Worm (Caenorhabditis elegans) whole organism, young adult: Measurements from ENCODE around the gene dhs-13.
"Not testable (repeated sequence)": the region's sequence is repeated elsewhere in the genome, so short reads cannot be mapped to it uniquely, and the experiment has no call there.

ENCODE experiments used
- C17E4.6 ChIP-seq: fragments of 200-800 bp; sonication (Bioruptor generic); IDR thresholded peaks from 2 replicates; pipeline ENCODE4 v1.3.6; 2022; ENCODE audit warnings: missing genetic modification reagents, missing genetic modification characterization, missing compliant biosample characterization
- F49E8.2 ChIP-seq: sonication (generic microtip); optimal IDR thresholded peaks from 3 replicates; lab custom pipeline; 2017; ENCODE audit warnings: missing genetic modification characterization, mild to moderate bottlenecking, missing compliant biosample characterization, antibody characterized with exemption, moderate library complexity; ENCODE audit not compliant: insufficient read depth
- F52B5.7 ChIP-seq: sonication (generic microtip); optimal IDR thresholded peaks from 2 replicates; lab custom pipeline; 2016; ENCODE audit warnings: mild to moderate bottlenecking, missing genetic modification characterization, missing compliant biosample characterization
- akir-1 ChIP-seq: fragments of 200-800 bp; sonication (Bioruptor generic); optimal IDR thresholded peaks from 2 replicates; lab custom pipeline; 2018; ENCODE audit warnings: mild to moderate bottlenecking, missing genetic modification characterization, moderate library complexity, missing compliant biosample characterization
- ama-1 ChIP-seq, 3 experiments: fragments of 150-350 bp in 1 of 3; sonication (generic microtip) in 2 of 3; optimal IDR thresholded peaks; 2 replicates each; lab custom pipeline; 2014 to 2018; ENCODE audit warnings: missing biosample characterization in 2 of 3, missing genetic modification characterization in 2 of 3, missing genetic modification reagents in 2 of 3
- aptf-2 ChIP-seq: fragments of 200-800 bp; sonication (Bioruptor generic); conservative IDR thresholded peaks from 2 replicates; pipeline ENCODE4 v1.3.6; 2022; ENCODE audit warnings: missing genetic modification reagents, missing genetic modification characterization, missing compliant biosample characterization
- ceh-40 ChIP-seq: fragments of 200-800 bp; sonication (Bioruptor generic); IDR thresholded peaks from 2 replicates; pipeline ENCODE4 v1.3.6; 2022; ENCODE audit warnings: missing genetic modification characterization, missing compliant biosample characterization
- ceh-58 ChIP-seq: fragments of 200-800 bp; sonication (Bioruptor generic); IDR thresholded peaks from 2 replicates; pipeline ENCODE4 v1.3.6; 2022; ENCODE audit warnings: missing genetic modification characterization, missing compliant biosample characterization
- ceh-91 ChIP-seq: fragments of 200-800 bp; sonication (Bioruptor generic); IDR thresholded peaks from 2 replicates; pipeline ENCODE4 v1.3.6; 2022; ENCODE audit warnings: missing genetic modification reagents, missing genetic modification characterization, missing compliant biosample characterization
- dox-1 ChIP-seq: fragments of 200-800 bp; sonication (Bioruptor generic); IDR thresholded peaks from 2 replicates; pipeline ENCODE4 v1.3.6; 2022; ENCODE audit warnings: missing genetic modification reagents, missing genetic modification characterization, missing compliant biosample characterization
- dpl-1 ChIP-seq: fragments of 150-350 bp; optimal IDR thresholded peaks from 2 replicates; lab custom pipeline; 2014; ENCODE audit warnings: missing biosample characterization, missing genetic modification reagents, missing genetic modification characterization
- fkh-3 ChIP-seq: sonication (generic microtip); optimal IDR thresholded peaks from 2 replicates; lab custom pipeline; 2016; ENCODE audit warnings: mild to moderate bottlenecking, missing genetic modification characterization, missing compliant biosample characterization
- hlh-12 ChIP-seq: sonication (generic microtip); optimal IDR thresholded peaks from 2 replicates; lab custom pipeline; 2016; ENCODE audit warnings: missing genetic modification characterization, missing compliant biosample characterization
- hrde-1 ChIP-seq: sonication (generic microtip); optimal IDR thresholded peaks from 2 replicates; lab custom pipeline; 2016; ENCODE audit warnings: missing genetic modification characterization, mild to moderate bottlenecking, missing compliant biosample characterization, moderate library complexity, missing genotype, missing genetic modification reagents, borderline replicate concordance
- lag-1 ChIP-seq: fragments of 200-800 bp; sonication (Bioruptor generic); IDR thresholded peaks from 2 replicates; pipeline ENCODE4 v1.3.6; 2022; ENCODE audit warnings: missing genetic modification reagents, missing genetic modification characterization, missing compliant biosample characterization
- madf-10 ChIP-seq: sonication (generic microtip); optimal IDR thresholded peaks from 2 replicates; lab custom pipeline; 2016; ENCODE audit warnings: mild to moderate bottlenecking, missing genetic modification characterization, missing compliant biosample characterization
- nhr-179 ChIP-seq: sonication (generic microtip); optimal IDR thresholded peaks from 2 replicates; lab custom pipeline; 2016; ENCODE audit warnings: mild to moderate bottlenecking, missing genetic modification characterization, missing compliant biosample characterization
- nhr-90 ChIP-seq: sonication (generic microtip); optimal IDR thresholded peaks from 2 replicates; lab custom pipeline; 2016; ENCODE audit warnings: missing genotype, mild to moderate bottlenecking, missing genetic modification characterization, missing compliant biosample characterization
- rpc-1 ChIP-seq, 2 experiments: fragments of 150-350 bp in 1 of 2; sonication (generic microtip) in 1 of 2; optimal IDR thresholded peaks; 2 replicates each; lab custom pipeline; 2014 to 2018; ENCODE audit warnings: missing biosample characterization in 1 of 2, missing genetic modification characterization in 1 of 2, missing genetic modification reagents in 1 of 2, missing genotype in 1 of 2
- snpc-1.3 ChIP-seq: sonication (generic microtip); optimal IDR thresholded peaks from 2 replicates; lab custom pipeline; 2017; ENCODE audit warnings: missing genetic modification characterization, mild to moderate bottlenecking, missing compliant biosample characterization, antibody characterized with exemption, moderate library complexity, missing genotype, missing genetic modification reagents; ENCODE audit not compliant: insufficient read depth
- sptf-2 ChIP-seq: fragments of 200-800 bp; sonication (Bioruptor generic); optimal IDR thresholded peaks from 2 replicates; lab custom pipeline; 2018; ENCODE audit warnings: mild to moderate bottlenecking, missing genetic modification characterization, missing compliant biosample characterization
- xnd-1 ChIP-seq: sonication (generic microtip); optimal IDR thresholded peaks from 2 replicates; lab custom pipeline; 2016; ENCODE audit warnings: missing genotype, missing genetic modification reagents, missing genetic modification characterization, missing compliant biosample characterization
- zfh-2 ChIP-seq: fragments of 200-800 bp; sonication (Bioruptor generic); conservative IDR thresholded peaks from 2 replicates; pipeline ENCODE4 v1.3.6; 2022; ENCODE audit warnings: missing genetic modification reagents, missing genetic modification characterization, missing compliant biosample characterization
- ztf-18 ChIP-seq: sonication (generic microtip); optimal IDR thresholded peaks from 2 replicates; lab custom pipeline; 2016; ENCODE audit warnings: missing genotype, mild to moderate bottlenecking, missing genetic modification characterization, missing compliant biosample characterization
- ztf-22 ChIP-seq: fragments of 200-800 bp; sonication (Bioruptor generic); optimal IDR thresholded peaks from 2 replicates; lab custom pipeline; 2018; ENCODE audit warnings: mild to moderate bottlenecking, missing genetic modification characterization, moderate library complexity, missing compliant biosample characterization
- ztf-26 ChIP-seq: sonication (generic microtip); optimal IDR thresholded peaks from 2 replicates; lab custom pipeline; 2017; ENCODE audit warnings: missing genetic modification characterization, missing compliant biosample characterization
- ztf-6 ChIP-seq: fragments of 200-800 bp; sonication (Bioruptor generic); IDR thresholded peaks from 2 replicates; pipeline ENCODE4 v1.3.6; 2022; ENCODE audit warnings: missing genetic modification reagents, missing genetic modification characterization, missing compliant biosample characterization

dhs-13 gene

ce11 chrV:1820016-1820415, 48.5 kb upstream of the dhs-13 start:
- peak; percentile 56 for TF ChIP-seq zfh-2 (GFP tag; lab: Robert Waterston, UW)
- no peak for TF ChIP-seq nhr-179 (tag; lab: Kevin White, UChicago)

- not testable (repeated sequence) for TF ChIP-seq C17E4.6 (GFP tag; lab: Robert Waterston, UW); ztf-22; F49E8.2 (tag; lab: Kevin White, UChicago)
- TF ChIP-seq, all 124 proteins: peak for 0; not testable (repeated sequence) for 124
Measured at ce11 chrV:1814784-1815183, 43.2 kb upstream of the dhs-13 start, which contains the start of gene Y46H3A.5. Y46H3A.5 (minus strand) TSS chrV:1814884.

ce11 chrV:1811035-1811434, 39.5 kb upstream of the dhs-13 start, which contains the start of gene Y46H3A.4:
Y46H3A.4 (minus strand) TSS chrV:1811135.
- TF ChIP-seq ceh-40 (no peak), hrde-1 (tag; lab: Kevin White, UChicago) (no peak), akir-1 (GFP tag; lab: Kevin White, UChicago) (no peak)

- TF ChIP-seq snpc-1.3 (tag; lab: Kevin White, UChicago) (no peak), aptf-2 (GFP tag; lab: Robert Waterston, UW) (no peak), ceh-58 (GFP tag; lab: Robert Waterston, UW) (no peak), nhr-90 (tag; lab: Kevin White, UChicago) (no peak), sptf-2 (GFP tag; lab: Kevin White, UChicago) (no peak), ztf-6 (no peak), rpc-1 (optimal IDR thresholded peaks at IDR 0.05; lab: Kevin White, UChicago) (no peak), rpc-1 (tag; optimal IDR thresholded peaks at IDR 0.05; lab: Kevin White, UChicago) (no peak), hlh-12 (tag; lab: Kevin White, UChicago) (no peak), ceh-91 (GFP tag; lab: Robert Waterston, UW) (no peak)
- TF ChIP-seq, all 124 proteins: peak for 0
Measured at ce11 chrV:1807160-1807559, 35.6 kb upstream of the dhs-13 start, which contains the start of gene srt-42. srt-42 (plus strand) TSS chrV:1807460.

- TF ChIP-seq ztf-18 (tag; lab: Kevin White, UChicago) (no peak), madf-10 (tag; lab: Kevin White, UChicago) (no peak), xnd-1 (tag; lab: Kevin White, UChicago) (no peak), sptf-2 (GFP tag; lab: Kevin White, UChicago) (peak; percentile 15), dox-1 (GFP tag; lab: Robert Waterston, UW) (peak; percentile 32; the same call in 1 of the 2 replicates), fkh-3 (tag; lab: Kevin White, UChicago) (no peak), zfh-2 (GFP tag; lab: Robert Waterston, UW) (0 out of 2 replicates have a peak, but pooled peaks have one; percentile 35), F52B5.7 (tag; lab: Kevin White, UChicago) (no peak), ztf-26 (tag; lab: Kevin White, UChicago) (peak; percentile 14), ama-1 (optimal IDR thresholded peaks at IDR 0.05; lab: Kevin White, UChicago) (peak; percentile 29), ama-1 (GFP tag; optimal IDR thresholded peaks at IDR 0.05; lab: Kevin White, UChicago) (no peak), dpl-1 (GFP tag; lab: Kevin White, UChicago) (no peak), lag-1 (GFP tag; lab: Robert Waterston, UW) (no peak), nhr-179 (tag; lab: Kevin White, UChicago) (no peak)
Measured at ce11 chrV:1805724-1806316, 34.3 kb upstream of the dhs-13 start.
